Worm (Caenorhabditis elegans) whole organism, L2 larva: ENCODE measurements around the gene ugt-55.

ENCODE experiments used
- alr-1 ChIP-seq: fragments of 150-350 bp; optimal IDR thresholded peaks from 2 replicates; lab custom pipeline; 2014; ENCODE audit warnings: missing biosample characterization, missing genetic modification characterization
- ceh-82 ChIP-seq: fragments of 150-350 bp; optimal IDR thresholded peaks from 2 replicates; lab custom pipeline; 2014; ENCODE audit warnings: missing biosample characterization, missing genetic modification characterization
- lin-11 ChIP-seq: fragments of 150-350 bp; sonication (generic microtip); optimal IDR thresholded peaks from 2 replicates; lab custom pipeline; 2014; ENCODE audit warnings: missing biosample characterization, missing genetic modification characterization, inconsistent platforms, mixed read lengths
- nhr-237 ChIP-seq: fragments of 150-350 bp; optimal IDR thresholded peaks from 2 replicates; lab custom pipeline; 2014; ENCODE audit warnings: missing biosample characterization, missing genetic modification characterization
- nhr-25 ChIP-seq: fragments of 150-350 bp; sonication (generic microtip); optimal IDR thresholded peaks from 3 replicates; lab custom pipeline; 2014; ENCODE audit warnings: missing biosample characterization, missing genetic modification characterization
- ztf-4 ChIP-seq: fragments of 150-350 bp; optimal IDR thresholded peaks from 2 replicates; lab custom pipeline; 2014; ENCODE audit warnings: missing biosample characterization, missing genetic modification characterization

ce11 chrV:12288577-12288976, 32.1 kb downstream of the ugt-55 start, which contains the start of gene rskd-1:
- TF ChIP-seq alr-1 (tag; lab: Kevin White, UChicago) (no peak), ztf-4 (tag; lab: Kevin White, UChicago) (no peak), lin-11 (no peak), nhr-25 (tag; lab: Kevin White, UChicago) (peak; percentile 53), nhr-237 (tag; lab: Kevin White, UChicago) (no peak), ceh-82 (tag; lab: Kevin White, UChicago) (no peak)
